Fruit fly (Drosophila melanogaster) whole organism, wandering third instar larva: ENCODE data around the gene Ir94a.

Source experiments
- Abd-B ChIP-seq: fragments of >200 bp; optimal IDR thresholded peaks from 2 replicates; lab custom pipeline; 2017; ENCODE audit warnings: missing biosample characterization, missing genetic modification characterization
- CG32264 ChIP-seq: fragments of 200-800 bp; sonication (Bioruptor generic); optimal IDR thresholded peaks from 2 replicates; lab custom pipeline; 2016; ENCODE audit warnings: missing biosample characterization, missing genetic modification characterization
- CG9705 ChIP-seq: fragments of 200-800 bp; sonication (Bioruptor generic); optimal IDR thresholded peaks from 2 replicates; lab custom pipeline; 2018; ENCODE audit warnings: missing biosample characterization, mild to moderate bottlenecking, missing genetic modification characterization
- CrebA ChIP-seq: fragments of 200-800 bp; sonication (Bioruptor generic); optimal IDR thresholded peaks from 2 replicates; lab custom pipeline; 2016; ENCODE audit warnings: missing biosample characterization, mild to moderate bottlenecking, missing genetic modification characterization, borderline replicate concordance
- Dfd ChIP-seq: fragments of >200 bp; optimal IDR thresholded peaks from 2 replicates; lab custom pipeline; 2017; ENCODE audit warnings: missing biosample characterization, missing genetic modification characterization
- Dif ChIP-seq: fragments of 200-275, 200-300 bp; sonication (Bioruptor generic); optimal IDR thresholded peaks from 2 replicates; lab custom pipeline; 2018; ENCODE audit warnings: missing biosample characterization, missing genetic modification characterization; ENCODE audit not compliant: partially characterized antibody
- GATAd ChIP-seq: sonication (Bioruptor generic); optimal IDR thresholded peaks from 2 replicates; lab custom pipeline; 2016; ENCODE audit warnings: missing biosample characterization, missing genetic modification characterization
- HLH106 ChIP-seq: fragments of 200-800 bp; optimal IDR thresholded peaks from 3 replicates; lab custom pipeline; 2019; ENCODE audit warnings: missing biosample characterization, mild to moderate bottlenecking, missing genetic modification characterization, moderate library complexity
- Hnf4 ChIP-seq: fragments of 200-800 bp; sonication (Bioruptor generic); optimal IDR thresholded peaks from 2 replicates; lab custom pipeline; 2016; ENCODE audit warnings: missing biosample characterization, mild to moderate bottlenecking, missing genetic modification characterization
- Hr78 ChIP-seq: fragments of >200 bp; optimal IDR thresholded peaks from 2 replicates; lab custom pipeline; 2017; ENCODE audit warnings: missing biosample characterization, missing genetic modification characterization
- Hr83 ChIP-seq: fragments of 200-300 bp; sonication (Bioruptor generic); optimal IDR thresholded peaks from 2 replicates; lab custom pipeline; 2016; ENCODE audit warnings: missing biosample characterization, mild to moderate bottlenecking, missing genetic modification characterization, moderate library complexity; ENCODE audit not compliant: poor library complexity, severe bottlenecking
- Jra ChIP-seq: sonication (Bioruptor generic); optimal IDR thresholded peaks from 2 replicates; lab custom pipeline; 2016; ENCODE audit warnings: missing biosample characterization, missing genetic modification characterization
- Mio ChIP-seq: sonication (Bioruptor generic); optimal IDR thresholded peaks from 2 replicates; lab custom pipeline; 2016; ENCODE audit warnings: missing biosample characterization, missing genetic modification characterization
- Myc ChIP-seq: fragments of >200 bp; optimal IDR thresholded peaks from 2 replicates; lab custom pipeline; 2017
- N ChIP-seq: fragments of >200 bp; optimal IDR thresholded peaks from 2 replicates; lab custom pipeline; 2018; ENCODE audit warnings: missing biosample characterization, missing external identifiers, missing genetic modification characterization
- OdsH ChIP-seq: fragments of 200-800 bp; sonication (Bioruptor generic); optimal IDR thresholded peaks from 2 replicates; lab custom pipeline; 2016; ENCODE audit warnings: missing biosample characterization, mild to moderate bottlenecking, missing genetic modification characterization
- Rel ChIP-seq, 2 experiments: fragments of 200-800 bp; sonication (Bioruptor generic) in 1 of 2; optimal IDR thresholded peaks; 2 replicates in 1 of 2; 3 replicates in 1 of 2; lab custom pipeline; 2016 to 2019; ENCODE audit warnings: mild to moderate bottlenecking in 2 of 2, missing biosample characterization in 2 of 2, missing genetic modification characterization in 2 of 2, moderate library complexity in 1 of 2
- Sp1 ChIP-seq: fragments of 200-800 bp; sonication (Bioruptor generic); optimal IDR thresholded peaks from 3 replicates; lab custom pipeline; 2019; ENCODE audit warnings: missing biosample characterization, mild to moderate bottlenecking, missing genetic modification characterization, moderate library complexity
- Vsx2 ChIP-seq: fragments of 200-300, 225-300 bp; sonication (Bioruptor generic); optimal IDR thresholded peaks from 2 replicates; lab custom pipeline; 2018; ENCODE audit warnings: missing biosample characterization, missing genetic modification characterization; ENCODE audit not compliant: partially characterized antibody
- br ChIP-seq: fragments of 200-800 bp; sonication (Bioruptor generic); optimal IDR thresholded peaks from 2 replicates; lab custom pipeline; 2016; ENCODE audit warnings: missing biosample characterization, missing genetic modification characterization
- brk ChIP-seq: fragments of 200-800 bp; sonication (Bioruptor generic); optimal IDR thresholded peaks from 2 replicates; lab custom pipeline; 2016; ENCODE audit warnings: missing biosample characterization, mild to moderate bottlenecking, missing genetic modification characterization
- dl ChIP-seq, 2 experiments: fragments of 175-275, 200-275 bp in 1 of 2; fragments of 200-275 bp in 1 of 2; sonication (Bioruptor generic); optimal IDR thresholded peaks; lab custom pipeline; 2018; ENCODE audit warnings: mild to moderate bottlenecking in 2 of 2, missing biosample characterization in 2 of 2, missing genetic modification characterization in 2 of 2, moderate library complexity in 2 of 2; ENCODE audit not compliant: partially characterized antibody in 2 of 2, insufficient read depth in 1 of 2
- dmrt93B ChIP-seq: fragments of 200-800 bp; sonication (Bioruptor generic); optimal IDR thresholded peaks from 2 replicates; lab custom pipeline; 2018; ENCODE audit warnings: missing biosample characterization, mild to moderate bottlenecking, missing genetic modification characterization
- dsf ChIP-seq: sonication (Bioruptor generic); optimal IDR thresholded peaks from 2 replicates; lab custom pipeline; 2016; ENCODE audit warnings: missing biosample characterization, missing genetic modification characterization, borderline replicate concordance
- foxo ChIP-seq, 2 experiments: fragments of 200-800 bp; sonication (Bioruptor generic); optimal IDR thresholded peaks; 2 replicates in 1 of 2; 3 replicates in 1 of 2; lab custom pipeline; 2016 to 2017; ENCODE audit warnings: missing biosample characterization in 2 of 2, missing genetic modification characterization in 2 of 2
- fru ChIP-seq: fragments of 200-800 bp; sonication (Bioruptor generic); optimal IDR thresholded peaks from 3 replicates; lab custom pipeline; 2016; ENCODE audit warnings: missing biosample characterization, mild to moderate bottlenecking, missing genetic modification characterization
- h ChIP-seq: fragments of 200-800 bp; sonication (Bioruptor generic); optimal IDR thresholded peaks from 3 replicates; lab custom pipeline; 2016; ENCODE audit warnings: missing biosample characterization, mild to moderate bottlenecking, missing genetic modification characterization
- lola ChIP-seq: fragments of >200 bp; optimal IDR thresholded peaks from 2 replicates; lab custom pipeline; 2017; ENCODE audit warnings: missing biosample characterization, missing genetic modification characterization
- psq ChIP-seq: fragments of 200-800 bp; sonication (Bioruptor generic); optimal IDR thresholded peaks from 3 replicates; lab custom pipeline; 2017; ENCODE audit warnings: missing biosample characterization, mild to moderate bottlenecking, missing genetic modification characterization, moderate library complexity
- rgr ChIP-seq: fragments of 200-800 bp; sonication (Bioruptor generic); optimal IDR thresholded peaks from 3 replicates; lab custom pipeline; 2016; ENCODE audit warnings: missing biosample characterization, mild to moderate bottlenecking, missing genetic modification characterization
- sage ChIP-seq: fragments of 200-800 bp; sonication (Bioruptor generic); optimal IDR thresholded peaks from 2 replicates; lab custom pipeline; 2016; ENCODE audit warnings: missing biosample characterization, mild to moderate bottlenecking, missing genetic modification characterization
- sv ChIP-seq: fragments of 200-800 bp; sonication (Bioruptor generic); optimal IDR thresholded peaks from 3 replicates; lab custom pipeline; 2016; ENCODE audit warnings: missing biosample characterization, missing genetic modification characterization
- tai ChIP-seq: sonication (Bioruptor generic); optimal IDR thresholded peaks from 2 replicates; lab custom pipeline; 2016; ENCODE audit warnings: missing biosample characterization, missing genetic modification characterization
- usp ChIP-seq: fragments of >200 bp; optimal IDR thresholded peaks from 2 replicates; lab custom pipeline; 2017; ENCODE audit warnings: missing biosample characterization, missing genetic modification characterization
- woc ChIP-seq: sonication (Bioruptor generic); optimal IDR thresholded peaks from 2 replicates; lab custom pipeline; 2016; ENCODE audit warnings: missing biosample characterization, mild to moderate bottlenecking, missing genetic modification characterization

The Ir94a gene

DNA sequence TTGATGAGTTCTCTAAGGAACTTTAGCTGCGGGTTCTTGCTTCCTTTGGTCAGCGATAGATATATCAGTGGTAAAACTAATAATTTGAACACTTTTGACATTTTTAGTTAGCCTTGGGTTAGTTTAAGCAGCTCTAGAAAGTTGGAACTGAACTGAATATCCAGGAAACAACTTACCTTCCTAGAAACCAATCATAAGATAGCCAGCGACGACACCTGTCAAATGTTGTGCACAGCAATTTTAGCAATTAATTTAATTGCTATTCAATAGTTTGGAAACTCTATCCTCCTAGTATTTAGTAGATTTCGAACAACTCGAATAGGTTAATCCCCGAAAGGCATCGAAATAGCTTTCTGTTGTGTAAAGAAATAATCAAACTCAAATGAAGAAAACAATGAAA lies 6.1 kb downstream of the Ir94a start, which contains the start of gene Ir94c:
Gene Ir94c (minus strand): TSS at position 101 of the 400 bp plus-strand sequence.
- TF ChIP-seq CrebA (GFP tag; lab: Kevin White, UChicago), result no peak
- no peak for TF ChIP-seq CG32264 (GFP tag; lab: Kevin White, UChicago)
- TF ChIP-seq N (GFP tag; lab: Kevin White, UChicago), result no peak
- no peak for TF ChIP-seq Dfd (GFP tag; lab: Kevin White, UChicago)
- TF ChIP-seq br (GFP tag; lab: Kevin White, UChicago), result no peak

DNA sequence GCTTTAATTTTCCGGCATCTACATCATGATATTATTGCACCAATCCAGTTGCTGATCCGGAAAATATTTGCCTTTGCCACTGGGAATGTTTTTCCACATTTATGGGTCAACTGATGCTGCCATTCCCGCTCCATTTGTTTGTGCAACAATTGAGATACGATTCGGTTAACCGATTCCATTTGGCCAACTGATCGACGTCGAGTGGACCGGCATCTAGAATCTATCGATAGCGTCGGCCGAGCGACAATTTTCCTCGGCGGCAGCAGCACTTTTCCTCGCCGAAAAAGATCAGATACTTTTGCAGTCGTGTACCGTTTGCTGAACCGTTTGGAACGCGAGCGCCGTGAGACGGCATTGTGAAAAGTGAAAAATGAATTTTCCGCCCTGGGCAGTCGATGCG lies 6.5 kb downstream of the Ir94a start, which contains the start of gene CG42390:
Gene CG42390 (plus strand): TSS at position 301 of the 400 bp plus-strand sequence.
- TF ChIP-seq dl (GFP tag; optimal IDR thresholded peaks at IDR 0.05; lab: Kevin White, UChicago; ENCODE audit: insufficient read depth in 1 of 2, partially characterized antibody in 2 of 2) (no peak), foxo (GFP tag; optimal IDR thresholded peaks at IDR 0.05; lab: Kevin White, UChicago) (no peak), dmrt93B (GFP tag; lab: Kevin White, UChicago) (no peak), Mio (GFP tag; lab: Kevin White, UChicago) (no peak), Sp1 (GFP tag; lab: Kevin White, UChicago) (no peak), Hnf4 (GFP tag; lab: Kevin White, UChicago) (no peak), OdsH (no peak), sv (GFP tag; lab: Kevin White, UChicago) (no peak), GATAd (GFP tag; lab: Kevin White, UChicago) (no peak), Abd-B (GFP tag; lab: Kevin White, UChicago) (no peak)

DNA sequence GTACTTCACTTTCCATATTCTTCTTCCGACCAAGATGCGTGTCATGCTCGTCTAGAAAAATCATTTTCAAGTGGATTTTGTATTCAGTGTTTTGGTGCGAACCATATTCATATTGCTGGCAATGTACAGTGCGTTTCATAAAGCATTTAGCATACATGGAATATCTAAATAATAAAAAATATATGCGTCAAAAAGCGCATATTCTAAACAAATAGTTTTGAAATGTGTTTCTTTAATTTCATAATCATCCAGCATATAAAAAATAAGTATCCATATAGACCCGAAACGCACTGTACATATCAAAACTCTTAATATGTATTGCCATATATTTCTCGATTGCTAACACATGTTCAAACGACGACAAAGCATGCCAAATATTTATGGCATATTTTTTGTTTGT lies 8.0 kb downstream of the Ir94a start:
- no peak for TF ChIP-seq Abd-B (GFP tag; lab: Kevin White, UChicago)
- no peak for TF ChIP-seq lola (GFP tag; lab: Kevin White, UChicago)
- no peak for TF ChIP-seq CG32264 (GFP tag; lab: Kevin White, UChicago)
- no peak for TF ChIP-seq brk (GFP tag; lab: Kevin White, UChicago)
- TF ChIP-seq dsf (GFP tag; lab: Kevin White, UChicago), result no peak
- no peak for TF ChIP-seq psq
- TF ChIP-seq sv (GFP tag; lab: Kevin White, UChicago), result no peak
- no peak for TF ChIP-seq Vsx2 (GFP tag; lab: Kevin White, UChicago)
- TF ChIP-seq Myc (lab: Kevin White, UChicago), result no peak
- no peak for TF ChIP-seq Hr78 (GFP tag; lab: Kevin White, UChicago)
- no peak for TF ChIP-seq usp (GFP tag; lab: Kevin White, UChicago)
- TF ChIP-seq woc (GFP tag; lab: Kevin White, UChicago), result no peak
- TF ChIP-seq HLH106 (tag; lab: Kevin White, UChicago), result no peak

DNA sequence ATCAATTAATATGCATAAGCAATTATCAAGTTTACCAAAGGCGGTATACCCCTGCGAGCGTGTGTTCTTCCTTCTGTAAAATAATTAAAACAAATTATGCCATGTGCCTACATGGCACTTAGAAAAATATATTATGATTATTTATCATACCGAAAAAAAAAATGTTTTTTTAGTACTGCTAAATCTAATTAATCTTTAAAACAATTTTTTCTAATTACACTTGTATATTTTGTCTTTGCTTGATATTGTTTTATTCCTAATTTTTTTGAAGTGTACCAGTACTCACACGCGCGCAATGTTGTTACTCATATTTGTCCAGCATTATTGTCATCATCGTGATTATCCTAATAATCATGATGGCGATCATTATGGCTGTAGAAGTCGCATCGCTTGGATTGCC lies 10.1 kb downstream of the Ir94a start:
- TF ChIP-seq Hnf4 (GFP tag; lab: Kevin White, UChicago), result no peak
- no peak for TF ChIP-seq rgr (GFP tag; lab: Kevin White, UChicago)
- no peak for TF ChIP-seq OdsH
- no peak for TF ChIP-seq fru (GFP tag; lab: Kevin White, UChicago)
- no peak for TF ChIP-seq foxo (GFP tag; optimal IDR thresholded peaks at IDR 0.05; lab: Kevin White, UChicago)
- no peak for TF ChIP-seq CG32264 (GFP tag; lab: Kevin White, UChicago)
- no peak for TF ChIP-seq dsf (GFP tag; lab: Kevin White, UChicago)

DNA sequence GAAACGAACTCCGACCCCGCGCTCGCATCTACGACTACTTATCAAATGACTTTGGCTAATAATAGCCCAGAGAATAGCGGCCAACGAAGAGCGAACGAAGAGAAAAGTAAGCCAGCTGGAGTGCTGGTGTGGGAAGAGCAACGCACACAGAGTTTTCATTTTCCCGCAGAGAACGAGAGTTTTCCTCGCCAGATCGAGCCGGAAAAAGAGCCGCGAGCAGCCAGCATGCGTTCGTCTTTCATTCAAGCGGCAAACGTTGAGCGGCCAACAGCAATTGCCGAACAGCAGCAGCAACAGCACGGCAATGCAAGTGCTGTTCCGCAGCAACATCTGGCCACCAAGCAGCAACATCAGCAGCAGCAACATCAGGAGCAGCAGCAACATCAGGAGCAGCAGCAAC lies 11.6 kb downstream of the Ir94a start:
- TF ChIP-seq Dfd (GFP tag; lab: Kevin White, UChicago) (peak; percentile 45), Jra (GFP tag; lab: Kevin White, UChicago) (no peak), OdsH (no peak)

DNA sequence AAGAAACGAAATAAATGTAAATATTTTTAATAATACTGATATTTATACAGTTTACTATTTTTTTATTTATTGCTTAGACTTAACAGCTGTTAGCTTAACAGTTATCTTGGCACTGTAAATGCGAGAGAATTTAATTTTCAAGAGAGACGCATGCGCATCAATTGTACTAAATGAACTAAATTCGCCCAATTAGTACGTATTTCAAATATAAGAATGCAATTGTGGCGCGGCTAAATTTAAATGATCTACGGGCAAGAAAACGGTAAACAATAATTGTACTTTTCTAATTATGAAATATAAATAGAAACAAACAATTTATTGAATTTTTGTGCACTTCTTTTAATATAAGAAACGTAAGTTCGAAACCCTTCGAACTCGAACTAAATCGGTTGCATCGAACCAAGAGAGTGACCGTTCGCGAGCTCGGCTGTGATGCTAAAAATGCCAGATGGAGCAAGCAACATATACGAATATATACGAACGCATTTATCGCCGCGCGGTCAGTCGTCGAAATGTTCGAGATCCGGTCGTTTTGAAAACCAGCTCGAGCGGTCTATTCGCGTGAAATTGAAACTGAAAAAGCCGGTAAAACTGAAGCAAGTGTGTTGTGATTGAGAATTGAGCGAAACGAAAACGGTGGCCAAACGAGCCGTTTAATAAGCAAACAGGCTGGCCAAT lies 20.2 kb downstream of the Ir94a start, which contains the start of gene SKIP:
Gene SKIP (plus strand): TSS at position 494 of the 678 bp plus-strand sequence.
- peak; percentile 7 for TF ChIP-seq tai (GFP tag; lab: Kevin White, UChicago)
- no peak for TF ChIP-seq CG9705
- no peak for TF ChIP-seq fru (GFP tag; lab: Kevin White, UChicago)
- TF ChIP-seq CrebA (GFP tag; lab: Kevin White, UChicago), result peak; percentile 40
- TF ChIP-seq Sp1 (GFP tag; lab: Kevin White, UChicago), result no peak
- TF ChIP-seq Dif (GFP tag; lab: Kevin White, UChicago), result peak; percentile 65
- TF ChIP-seq Rel (GFP tag; optimal IDR thresholded peaks at IDR 0.05; lab: Kevin White, UChicago), result peak; percentile 28
- TF ChIP-seq Rel (tag; optimal IDR thresholded peaks at IDR 0.05; lab: Kevin White, UChicago), result no peak
- peak; percentile 21 for TF ChIP-seq rgr (GFP tag; lab: Kevin White, UChicago)
- no peak for TF ChIP-seq Vsx2 (GFP tag; lab: Kevin White, UChicago)
- TF ChIP-seq sage (GFP tag; lab: Kevin White, UChicago), result peak; percentile 68
- TF ChIP-seq sv (GFP tag; lab: Kevin White, UChicago), result peak; percentile 6
- TF ChIP-seq Hnf4 (GFP tag; lab: Kevin White, UChicago), result peak; percentile 44
- TF ChIP-seq woc (GFP tag; lab: Kevin White, UChicago), result no peak
- TF ChIP-seq Jra (GFP tag; lab: Kevin White, UChicago), result no peak
- peak; percentile 5 for TF ChIP-seq br (GFP tag; lab: Kevin White, UChicago)
- no peak for TF ChIP-seq h (GFP tag; lab: Kevin White, UChicago)
- TF ChIP-seq OdsH, result peak; percentile 14
- peak; percentile 53 for TF ChIP-seq Hr83 (GFP tag; lab: Kevin White, UChicago)
- TF ChIP-seq, all 38 proteins: peak for 11
